Worm (Caenorhabditis elegans): ENCODE results near the gene pgp-11.
A peak's percentile ranks its signal among the peaks of the same experiment; 100 is the strongest.

Gene pgp-11

DNA sequence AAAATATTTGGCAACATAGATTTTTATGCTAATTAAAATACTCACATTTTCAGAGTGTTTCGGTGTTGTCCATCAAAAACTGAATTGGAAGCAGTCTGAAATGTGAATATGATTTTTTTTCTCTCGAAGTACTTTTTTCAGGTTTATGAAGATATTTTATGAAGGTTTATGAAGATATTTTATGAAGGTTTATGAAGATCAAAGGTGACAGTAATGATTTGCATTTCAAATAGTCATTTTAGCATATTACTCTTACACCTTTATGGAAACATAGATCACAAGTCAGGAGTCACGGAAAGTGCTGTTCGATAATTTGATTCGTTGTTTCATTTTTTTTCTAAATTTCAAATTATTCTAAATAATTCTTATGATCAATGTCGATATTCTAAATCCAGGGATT lies at the start of gene pgp-11:
TSS of gene pgp-11 (minus strand) at position 101 of the 400 bp plus-strand sequence.
- TF ChIP-seq unc-62 (GFP tag; optimal IDR thresholded peaks at IDR 0.05), result no peak
- no peak for TF ChIP-seq hsf-1 (GFP tag; IDR thresholded peaks at IDR 0.05)
- TF ChIP-seq T07F8.4 (tag; optimal IDR thresholded peaks at IDR 0.05), result no peak
- no peak for TF ChIP-seq efl-1 (GFP tag; optimal IDR thresholded peaks at IDR 0.05)
- no peak for TF ChIP-seq egl-44 (GFP tag; IDR thresholded peaks at IDR 0.05)
- no peak for TF ChIP-seq somi-1 (GFP tag; optimal IDR thresholded peaks at IDR 0.05)
- TF ChIP-seq nfya-2 (GFP tag; IDR thresholded peaks at IDR 0.05), result no peak
- TF ChIP-seq sdz-38 (tag; optimal IDR thresholded peaks at IDR 0.05), result no peak
- TF ChIP-seq K11D2.4 (GFP tag; IDR thresholded peaks at IDR 0.05), result no peak
- TF ChIP-seq lin-54 (GFP tag; optimal IDR thresholded peaks at IDR 0.05), result no peak
- no peak for TF ChIP-seq mcd-1 (GFP tag; IDR thresholded peaks at IDR 0.05)
- TF ChIP-seq ztf-6 (GFP tag; IDR thresholded peaks at IDR 0.05), result no peak
- no peak for TF ChIP-seq C06A6.2 (GFP tag; conservative IDR thresholded peaks at IDR 0.05)
- TF ChIP-seq snpc-4 (GFP tag; optimal IDR thresholded peaks at IDR 0.05), result no peak
- TF ChIP-seq snpc-4 (tag; optimal IDR thresholded peaks at IDR 0.05), result no peak
- TF ChIP-seq Y53F4B.3 (GFP tag; IDR thresholded peaks at IDR 0.05), result no peak
- no peak for TF ChIP-seq repo-1 (tag; optimal IDR thresholded peaks at IDR 0.05)
- no peak for TF ChIP-seq zfh-2 (GFP tag; conservative IDR thresholded peaks at IDR 0.05)
- TF ChIP-seq dox-1 (GFP tag; IDR thresholded peaks at IDR 0.05), result no peak
- no peak for TF ChIP-seq bed-1 (GFP tag; IDR thresholded peaks at IDR 0.05)

ce11 chrII:8052850-8053249 lies 48.8 kb upstream of the pgp-11 start, which contains the start of gene T05H10.4:
Gene T05H10.4, plus strand, starts transcription at chrII:8053150.
- TF ChIP-seq unc-62 (GFP tag; optimal IDR thresholded peaks at IDR 0.05) (no peak), mes-4 (tag; optimal IDR thresholded peaks at IDR 0.05) (no peak), D2030.7 (GFP tag; IDR thresholded peaks at IDR 0.05) (no peak), madf-8 (GFP tag; conservative IDR thresholded peaks at IDR 0.05) (no peak), T07F8.4 (tag; optimal IDR thresholded peaks at IDR 0.05) (no peak), mel-28 (tag; optimal IDR thresholded peaks at IDR 0.05; ENCODE audit: borderline replicate concordance) (no peak), him-1 (tag; optimal IDR thresholded peaks at IDR 0.05) (no peak), nfya-1 (tag; optimal IDR thresholded peaks at IDR 0.05; ENCODE audit: borderline replicate concordance, insufficient read depth) (no peak), F57C9.4 (tag; optimal IDR thresholded peaks at IDR 0.05) (no peak), unc-130 (GFP tag; optimal IDR thresholded peaks at IDR 0.05) (no peak)

ce11 chrII:8052172-8052571 lies 48.1 kb upstream of the pgp-11 start:
- TF ChIP-seq nfya-2 (GFP tag; IDR thresholded peaks at IDR 0.05), result no peak
- TF ChIP-seq efl-1 (GFP tag; optimal IDR thresholded peaks at IDR 0.05), result peak; percentile 71
- peak; percentile 83; the same call in 1 of the 2 replicates for TF ChIP-seq aptf-2 (GFP tag; conservative IDR thresholded peaks at IDR 0.05)
- TF ChIP-seq madf-8 (GFP tag; conservative IDR thresholded peaks at IDR 0.05), result peak; percentile 24; the same call in 1 of the 2 replicates
- TF ChIP-seq dpl-1 (GFP tag; optimal IDR thresholded peaks at IDR 0.05), result peak; percentile 2

- TF ChIP-seq repo-1 (tag; optimal IDR thresholded peaks at IDR 0.05) (no peak), B0261.1 (tag; optimal IDR thresholded peaks at IDR 0.05) (no peak), somi-1 (GFP tag; optimal IDR thresholded peaks at IDR 0.05) (no peak), lsl-1 (GFP tag; optimal IDR thresholded peaks at IDR 0.05) (no peak), ceh-58 (GFP tag; IDR thresholded peaks at IDR 0.05) (no peak)
These were observed 47.3 kb upstream of the pgp-11 start for ce11 chrII:8051330-8051729.

DNA sequence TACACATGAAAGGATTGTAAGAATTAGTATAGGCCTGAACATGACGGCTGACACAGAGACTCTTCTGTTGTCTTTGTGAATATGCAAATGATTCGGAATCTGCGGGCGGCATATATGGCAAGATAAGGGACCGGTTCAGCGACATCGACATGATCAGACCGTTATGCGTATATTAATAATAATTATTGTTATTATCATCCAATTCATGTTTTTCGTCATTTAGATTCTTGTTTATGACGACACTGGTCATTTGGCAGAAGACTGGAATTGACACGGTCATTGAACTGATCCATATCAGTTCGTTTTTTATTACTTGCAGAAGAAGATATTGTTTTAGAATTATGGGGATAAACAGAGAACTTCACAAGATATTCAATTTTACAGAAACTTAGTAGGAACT lies 46.4 kb upstream of the pgp-11 start, which contains the start of gene mtre-1:
TSS of gene mtre-1 (minus strand) at position 101 of the 400 bp plus-strand sequence.
- TF ChIP-seq snpc-1.3 (tag; optimal IDR thresholded peaks at IDR 0.05; ENCODE audit: insufficient read depth) (no peak), nhr-27 (tag; optimal IDR thresholded peaks at IDR 0.05) (no peak), tlf-1 (GFP tag; optimal IDR thresholded peaks at IDR 0.05) (no peak), aptf-3 (GFP tag; IDR thresholded peaks at IDR 0.05) (no peak), rec-8 (tag; optimal IDR thresholded peaks at IDR 0.05) (no peak), akir-1 (GFP tag; optimal IDR thresholded peaks at IDR 0.05) (no peak), lin-35 (GFP tag; optimal IDR thresholded peaks at IDR 0.05) (no peak)

All from whole organism, young adult.